Fruit fly (Drosophila melanogaster): ENCODE measurements around the gene Gr28b.
A peak's percentile ranks its signal among the peaks of the same experiment; 100 is the strongest.

The Gr28b gene

DNA sequence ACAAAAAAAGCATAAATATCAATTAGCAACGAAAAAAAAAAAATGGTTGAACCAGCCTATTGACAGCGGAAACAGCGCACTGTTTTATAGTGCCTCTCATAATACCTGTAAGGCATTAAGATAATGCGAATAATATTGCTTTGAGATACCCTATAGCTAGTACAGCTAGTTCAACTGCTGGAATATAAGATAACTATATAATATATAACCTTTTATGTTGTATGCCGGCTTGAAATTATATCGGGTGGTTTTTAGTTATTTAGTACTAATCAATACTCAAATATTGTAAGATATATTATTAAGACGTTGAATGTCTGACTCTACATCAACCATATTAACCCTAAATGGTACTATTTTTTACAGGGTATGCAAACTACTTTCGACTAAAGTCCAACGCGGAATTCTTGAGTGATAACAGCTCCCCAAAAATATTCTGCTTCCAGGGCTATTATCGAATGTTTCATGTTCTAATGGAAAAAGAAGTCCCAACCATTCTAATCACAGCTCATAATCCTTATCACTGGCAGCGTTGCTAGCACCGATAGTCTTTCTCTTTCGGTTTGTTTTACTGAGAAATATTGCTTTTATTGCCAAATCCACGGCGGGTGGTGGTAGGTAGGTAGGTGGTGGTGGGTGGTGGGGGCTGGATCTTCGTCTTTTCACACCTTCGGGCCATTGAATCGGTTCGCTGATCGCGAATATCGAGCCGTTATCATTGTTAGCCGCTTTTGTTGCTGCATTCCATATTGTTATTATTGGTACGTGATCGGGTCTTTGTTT lies 27.9 kb downstream of the Gr28b start (continued):
- TF ChIP-seq gce (GFP tag; IDR thresholded peaks at IDR 0.05) (peak; percentile 47; the same call in 1 of the 3 replicates), Hr39 (optimal IDR thresholded peaks at IDR 0.05) (no peak), CoRest (tag; optimal IDR thresholded peaks at IDR 0.05) (peak; percentile 84), Ada2b (GFP tag; IDR thresholded peaks at IDR 0.05) (peak; percentile 72), CG10654 (GFP tag; optimal IDR thresholded peaks at IDR 0.05) (no peak), sisA (GFP tag; IDR thresholded peaks at IDR 0.05) (peak; percentile 74), abd-A (tag; optimal IDR thresholded peaks at IDR 0.05) (no peak), Xbp1 (GFP tag; optimal IDR thresholded peaks at IDR 0.05) (peak; percentile 59), Taf1 (GFP tag; IDR thresholded peaks at IDR 0.05) (peak; percentile 86), ewg (GFP tag; optimal IDR thresholded peaks at IDR 0.05) (peak; percentile 25), da (GFP tag; optimal IDR thresholded peaks at IDR 0.05) (no peak), cato (GFP tag; optimal IDR thresholded peaks at IDR 0.05; ENCODE audit: borderline replicate concordance) (no peak), CG13296 (GFP tag; optimal IDR thresholded peaks at IDR 0.05) (peak; percentile 63), HmgD (GFP tag; optimal IDR thresholded peaks at IDR 0.05) (no peak), Jarid2 (GFP tag; optimal IDR thresholded peaks at IDR 0.05) (peak; percentile 7), amos (GFP tag; IDR thresholded peaks at IDR 0.05; ENCODE audit: partially characterized antibody) (no peak), Bteb2 (GFP tag; optimal IDR thresholded peaks at IDR 0.05) (peak; percentile 10), H15 (GFP tag; IDR thresholded peaks at IDR 0.05) (peak; percentile 51; the same call in 2 of the 3 replicates), Trl (optimal IDR thresholded peaks at IDR 0.05) (no peak), Trl (GFP tag; optimal IDR thresholded peaks at IDR 0.05) (no peak), CG4820 (GFP tag; optimal IDR thresholded peaks at IDR 0.05) (peak; percentile 14), hb (GFP tag; IDR thresholded peaks at IDR 0.05; ENCODE audit: partially characterized antibody) (no peak), oc (tag; optimal IDR thresholded peaks at IDR 0.05) (peak; percentile 48), CG2199 (GFP tag; IDR thresholded peaks at IDR 0.05) (no peak), trem (tag; optimal IDR thresholded peaks at IDR 0.05) (no peak), ATbp (GFP tag; optimal IDR thresholded peaks at IDR 0.05) (peak; percentile 41), sd (tag; optimal IDR thresholded peaks at IDR 0.05) (peak; percentile 93), ara (GFP tag; IDR thresholded peaks at IDR 0.05) (peak; percentile 16; the same call in 1 of the 2 replicates), maf-S (GFP tag; optimal IDR thresholded peaks at IDR 0.05) (no peak), tna (GFP tag; IDR thresholded peaks at IDR 0.05; ENCODE audit: partially characterized antibody) (no peak), bbx (GFP tag; IDR thresholded peaks at IDR 0.05; ENCODE audit: partially characterized antibody) (no peak), Side (GFP tag; optimal IDR thresholded peaks at IDR 0.05) (no peak), bigmax (GFP tag; optimal IDR thresholded peaks at IDR 0.05) (no peak), stwl (tag; optimal IDR thresholded peaks at IDR 0.05) (no peak), dysf (GFP tag; IDR thresholded peaks at IDR 0.05) (peak; percentile 90), ERR (GFP tag; optimal IDR thresholded peaks at IDR 0.05) (no peak), CG13624 (GFP tag; optimal IDR thresholded peaks at IDR 0.05) (peak; percentile 62), CG4424 (GFP tag; optimal IDR thresholded peaks at IDR 0.05) (no peak), dimm (GFP tag; IDR thresholded peaks at IDR 0.05) (no peak), ab (GFP tag; optimal IDR thresholded peaks at IDR 0.05) (no peak), CG9437 (GFP tag; optimal IDR thresholded peaks at IDR 0.05) (peak; percentile 59), ro (GFP tag; IDR thresholded peaks at IDR 0.05) (0 out of 2 replicates have a peak, but pooled peaks have one; percentile 41), Sin3A (optimal IDR thresholded peaks at IDR 0.05) (no peak), CG34224 (GFP tag; IDR thresholded peaks at IDR 0.05; ENCODE audit: partially characterized antibody) (no peak), luna (GFP tag; optimal IDR thresholded peaks at IDR 0.05) (no peak), vnd (GFP tag; IDR thresholded peaks at IDR 0.05; ENCODE audit: partially characterized antibody) (no peak), sima (GFP tag; optimal IDR thresholded peaks at IDR 0.05) (no peak), Doc3 (GFP tag; IDR thresholded peaks at IDR 0.05; ENCODE audit: partially characterized antibody) (no peak), Opbp (GFP tag; IDR thresholded peaks at IDR 0.05; ENCODE audit: partially characterized antibody) (no peak), dati (GFP tag; IDR thresholded peaks at IDR 0.05) (no peak)
